Fruit fly (Drosophila melanogaster): ENCODE measurements around the gene CG1582.

dm6 chrX:10905047-10905446, 5.9 kb upstream of the CG1582 start:
- TF ChIP-seq Sin3A (optimal IDR thresholded peaks at IDR 0.05) (no peak), insv (optimal IDR thresholded peaks at IDR 0.05) (no peak), h (optimal IDR thresholded peaks at IDR 0.05) (no peak), psq (optimal IDR thresholded peaks at IDR 0.05) (no peak), Myc (optimal IDR thresholded peaks at IDR 0.05) (no peak)
